Worm (Caenorhabditis elegans): ENCODE measurements around the gene fbxb-77.
A peak's percentile ranks its signal among the peaks of the same experiment; 100 is the strongest.

The fbxb-77 gene

ce11 chrIV:4749728-4750278, 6.2 kb downstream of the fbxb-77 start, which contains the start of the genes rpl-20 and Y17G9B.5 (continued):
- TF ChIP-seq mxl-3 (GFP tag; optimal IDR thresholded peaks at IDR 0.05) (peak; percentile 95), set-16 (GFP tag; IDR thresholded peaks at IDR 0.05) (peak; percentile 36), ceh-62 (tag; optimal IDR thresholded peaks at IDR 0.05) (peak; percentile 16), snpc-1.2 (GFP tag; IDR thresholded peaks at IDR 0.05) (peak; percentile 97), fos-1 (tag; optimal IDR thresholded peaks at IDR 0.05) (peak; percentile 94), spr-1 (tag; optimal IDR thresholded peaks at IDR 0.05) (peak; percentile 99), lim-7 (GFP tag; IDR thresholded peaks at IDR 0.05) (peak; percentile 81), dmd-8 (GFP tag; IDR thresholded peaks at IDR 0.05) (peak; percentile 46; the same call in 1 of the 2 replicates), Y48G9A.11 (GFP tag; IDR thresholded peaks at IDR 0.05) (peak; percentile 95), snpc-4 (tag; optimal IDR thresholded peaks at IDR 0.05) (peak; percentile 65), F37D6.2 (tag; optimal IDR thresholded peaks at IDR 0.05) (peak; percentile 98), madf-5 (GFP tag; IDR thresholded peaks at IDR 0.05) (peak; percentile 96 to 99), spr-3 (GFP tag; optimal IDR thresholded peaks at IDR 0.05) (peak; percentile 100), ces-1 (GFP tag; optimal IDR thresholded peaks at IDR 0.05) (peak; percentile 96), Y105C5A.15 (GFP tag; IDR thresholded peaks at IDR 0.05) (no peak), ztf-11 (tag; optimal IDR thresholded peaks at IDR 0.05) (peak; percentile 38), nhr-25 (tag; optimal IDR thresholded peaks at IDR 0.05; ENCODE audit: borderline replicate concordance, insufficient read depth) (peak; percentile 97), ceh-20 (GFP tag; IDR thresholded peaks at IDR 0.05) (peak; percentile 100), lin-29 (GFP tag; IDR thresholded peaks at IDR 0.05) (peak; percentile 99), lir-3 (tag; optimal IDR thresholded peaks at IDR 0.05) (peak; percentile 89), lin-38 (GFP tag; IDR thresholded peaks at IDR 0.05) (peak; percentile 100), nhr-77 (tag; optimal IDR thresholded peaks at IDR 0.05) (peak; percentile 100), tag-97 (GFP tag; IDR thresholded peaks at IDR 0.05) (peak; percentile 94; the same call in 1 of the 2 replicates), F10B5.3 (tag; optimal IDR thresholded peaks at IDR 0.05) (peak; percentile 96), nhr-48 (tag; optimal IDR thresholded peaks at IDR 0.05) (peak; percentile 97), fkh-10 (GFP tag; optimal IDR thresholded peaks at IDR 0.05) (peak; percentile 100), pqm-1 (tag; optimal IDR thresholded peaks at IDR 0.05) (peak; percentile 94), cey-2 (tag; optimal IDR thresholded peaks at IDR 0.05; ENCODE audit: borderline replicate concordance, insufficient read depth) (peak; percentile 93), dve-1 (tag; optimal IDR thresholded peaks at IDR 0.05; ENCODE audit: insufficient read depth) (peak; percentile 100), lin-15B (tag; optimal IDR thresholded peaks at IDR 0.05) (peak; percentile 99), nhr-42 (GFP tag; IDR thresholded peaks at IDR 0.05) (peak; percentile 99), daf-16 (GFP tag; optimal IDR thresholded peaks at IDR 0.05) (peak; percentile 95 to 98), daf-16 (tag; optimal IDR thresholded peaks at IDR 0.05) (peak; percentile 97), nhr-28 (tag; optimal IDR thresholded peaks at IDR 0.05) (peak; percentile 98), unc-39 (tag; optimal IDR thresholded peaks at IDR 0.05) (no peak), lsy-2 (tag; optimal IDR thresholded peaks at IDR 0.05) (peak; percentile 100), ceh-32 (tag; optimal IDR thresholded peaks at IDR 0.05; ENCODE audit: poor library complexity) (peak; percentile 88), mes-2 (tag; optimal IDR thresholded peaks at IDR 0.05; ENCODE audit: poor library complexity, severe bottlenecking) (peak; percentile 99), hlh-30 (tag; optimal IDR thresholded peaks at IDR 0.05; ENCODE audit: insufficient read depth) (peak; percentile 98), egl-43 (GFP tag; IDR thresholded peaks at IDR 0.05) (peak; percentile 98), aly-2 (tag; optimal IDR thresholded peaks at IDR 0.05) (peak; percentile 2), skn-1 (tag; optimal IDR thresholded peaks at IDR 0.05) (peak; percentile 99), sdz-12 (GFP tag; optimal IDR thresholded peaks at IDR 0.05) (peak; percentile 97), D1046.2 (GFP tag; IDR thresholded peaks at IDR 0.05) (peak; percentile 97), nhr-76 (tag; optimal IDR thresholded peaks at IDR 0.05) (peak; percentile 90), nhr-237 (tag; optimal IDR thresholded peaks at IDR 0.05) (peak; percentile 86), jun-1 (tag; optimal IDR thresholded peaks at IDR 0.05) (peak; percentile 96), attf-4 (tag; optimal IDR thresholded peaks at IDR 0.05) (peak; percentile 80), ztf-7 (tag; optimal IDR thresholded peaks at IDR 0.05) (peak; percentile 96), nhr-111 (GFP tag; optimal IDR thresholded peaks at IDR 0.05) (peak; percentile 88), zfp-3 (GFP tag; conservative IDR thresholded peaks at IDR 0.05) (peak; percentile 99)
